Fruit fly (Drosophila melanogaster): ENCODE measurements around the gene Keap1.

The Keap1 gene

DNA sequence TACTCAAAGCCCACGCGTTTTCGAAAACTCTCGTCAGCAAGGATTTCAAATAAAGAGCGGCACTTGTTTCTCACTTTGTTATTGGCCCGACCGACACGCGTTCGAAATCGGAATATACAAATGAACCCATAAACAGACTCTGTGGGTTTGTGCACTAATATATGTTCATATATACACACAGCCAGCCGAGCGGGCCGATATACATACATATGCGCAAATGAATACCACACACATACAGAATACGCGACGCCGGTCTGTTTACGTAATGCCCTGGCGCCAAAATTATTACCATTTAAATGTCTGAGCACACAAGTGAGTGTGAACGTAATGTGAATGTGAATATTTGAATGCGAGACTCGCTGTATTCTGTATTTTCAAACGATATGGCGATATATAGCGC lies 12.0 kb downstream of the Keap1 start:
- TF ChIP-seq Pif1A (GFP tag; optimal IDR thresholded peaks at IDR 0.05) (no peak), gl (tag; optimal IDR thresholded peaks at IDR 0.05) (no peak), D1 (tag; optimal IDR thresholded peaks at IDR 0.05) (no peak), CG9948 (tag; optimal IDR thresholded peaks at IDR 0.05) (no peak), rn (GFP tag; IDR thresholded peaks at IDR 0.05) (no peak), EcR (GFP tag; optimal IDR thresholded peaks at IDR 0.05) (no peak), CG13204 (GFP tag; optimal IDR thresholded peaks at IDR 0.05) (no peak), CG10348 (GFP tag; IDR thresholded peaks at IDR 0.05) (no peak), CG34367 (tag; optimal IDR thresholded peaks at IDR 0.05) (no peak)

DNA sequence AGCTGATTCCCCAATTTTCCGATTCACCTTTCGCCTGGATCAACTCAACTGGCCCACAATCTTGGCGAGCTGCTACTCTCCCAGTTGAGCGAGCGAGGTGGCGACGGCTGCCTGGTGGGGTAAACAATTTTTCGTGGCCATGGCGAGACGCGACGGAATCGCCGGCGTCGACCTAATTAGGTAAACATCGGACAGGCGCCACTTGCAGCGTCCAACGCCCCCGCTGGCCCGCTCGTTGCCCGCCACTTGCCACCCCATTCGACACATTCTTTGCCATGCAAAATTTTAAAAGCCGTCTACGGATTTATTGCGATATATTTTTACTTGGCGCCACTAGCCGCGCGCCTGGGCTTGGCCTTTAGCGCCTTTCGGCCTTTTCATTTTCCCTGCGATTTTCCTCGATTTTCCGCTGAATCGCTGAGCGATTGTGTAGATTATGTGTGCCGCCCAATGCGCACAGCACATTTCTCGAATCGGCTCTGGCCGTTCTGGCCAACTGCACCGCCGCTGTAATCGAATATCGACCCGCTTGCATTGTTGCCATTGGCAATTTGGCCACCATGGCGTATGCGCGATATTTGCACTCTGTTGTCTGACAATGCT lies 12.8 kb downstream of the Keap1 start:
- no peak for TF ChIP-seq CG8159 (tag; optimal IDR thresholded peaks at IDR 0.05)
- TF ChIP-seq Snoo (tag; optimal IDR thresholded peaks at IDR 0.05) = no peak
- no peak for TF ChIP-seq Ets98B (GFP tag; IDR thresholded peaks at IDR 0.05)
- no peak for TF ChIP-seq D1 (tag; optimal IDR thresholded peaks at IDR 0.05)
- TF ChIP-seq CG32121 (GFP tag; IDR thresholded peaks at IDR 0.05) = peak; percentile 28; the same call in 1 of the 2 replicates
- TF ChIP-seq CG4496 (GFP tag; IDR thresholded peaks at IDR 0.05) = 0 out of 3 replicates have a peak, but pooled peaks have one; percentile 16
- TF ChIP-seq EcR (GFP tag; optimal IDR thresholded peaks at IDR 0.05) = peak; percentile 43

DNA sequence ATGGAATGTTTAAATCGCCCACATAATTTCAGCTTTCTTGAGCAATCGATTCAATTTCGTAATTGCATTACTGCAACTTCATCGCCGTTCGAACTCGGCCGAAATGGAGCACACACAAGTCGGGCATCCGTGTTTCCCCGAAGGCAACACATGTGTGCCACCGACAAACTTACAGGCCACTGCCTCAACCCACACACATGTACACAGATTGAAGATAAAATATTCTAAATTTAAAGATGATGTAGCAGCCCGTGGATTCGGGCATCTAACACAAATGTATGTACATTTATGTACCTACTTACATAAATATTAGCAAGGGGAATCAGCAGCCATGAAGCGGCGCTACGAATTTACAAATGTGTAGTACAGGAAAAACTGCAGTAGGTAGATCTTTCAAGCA lies 13.7 kb downstream of the Keap1 start:
- no peak for TF ChIP-seq rn (GFP tag; IDR thresholded peaks at IDR 0.05)
- TF ChIP-seq CG32121 (GFP tag; IDR thresholded peaks at IDR 0.05) = no peak

DNA sequence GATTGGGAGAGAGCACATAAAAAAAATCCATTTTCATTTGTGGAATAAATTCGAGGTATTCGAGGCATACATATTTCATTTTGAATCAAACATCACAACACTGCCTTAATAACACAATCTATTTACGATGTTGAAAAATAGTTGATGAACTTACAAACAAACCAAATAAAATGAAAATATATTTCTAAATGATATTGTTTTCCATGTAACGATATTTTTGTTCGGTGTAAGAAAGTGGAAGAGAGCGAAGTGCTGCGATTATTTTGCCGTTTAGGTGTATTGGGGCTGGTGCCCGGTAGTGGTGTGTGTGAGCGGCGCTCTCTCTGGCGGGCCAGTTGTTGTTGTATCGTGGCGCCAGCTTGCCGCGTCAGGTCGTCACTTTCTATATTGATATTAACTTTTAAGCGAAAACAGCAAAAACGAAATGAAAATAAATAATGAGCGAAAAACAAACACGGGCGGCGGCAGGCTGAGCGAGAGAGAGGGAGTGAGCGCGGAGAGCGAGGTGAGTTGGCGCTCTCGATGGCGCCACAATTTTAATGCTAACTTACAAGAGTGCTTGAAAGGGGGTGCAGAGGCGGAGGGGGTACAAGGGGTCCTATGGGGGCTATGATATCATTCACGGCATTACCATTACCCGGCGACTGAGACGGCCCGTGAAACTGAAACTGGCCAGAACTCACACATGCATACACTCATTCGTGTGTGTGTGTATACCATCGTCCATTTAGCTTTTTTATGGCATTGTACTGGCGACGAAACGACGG lies 14.5 kb downstream of the Keap1 start:
- TF ChIP-seq CG12605 (GFP tag; IDR thresholded peaks at IDR 0.05) (peak; percentile 78), CG34367 (tag; optimal IDR thresholded peaks at IDR 0.05) (peak; percentile 86), CG14655 (GFP tag; optimal IDR thresholded peaks at IDR 0.05) (peak; percentile 92), CG32121 (GFP tag; IDR thresholded peaks at IDR 0.05) (peak; percentile 88; the same call in 1 of the 2 replicates), EcR (GFP tag; optimal IDR thresholded peaks at IDR 0.05) (peak; percentile 81), CG9948 (tag; optimal IDR thresholded peaks at IDR 0.05) (peak; percentile 94), CG8159 (tag; optimal IDR thresholded peaks at IDR 0.05) (peak; percentile 92), gl (tag; optimal IDR thresholded peaks at IDR 0.05) (peak; percentile 74), CG8301 (tag; optimal IDR thresholded peaks at IDR 0.05) (peak; percentile 95), Pif1A (GFP tag; optimal IDR thresholded peaks at IDR 0.05) (peak; percentile 94), CG4496 (GFP tag; IDR thresholded peaks at IDR 0.05) (peak; percentile 87), rn (GFP tag; IDR thresholded peaks at IDR 0.05) (peak; percentile 51), Snoo (tag; optimal IDR thresholded peaks at IDR 0.05) (peak; percentile 94), Pif1B (GFP tag; optimal IDR thresholded peaks at IDR 0.05) (peak; percentile 95), CG10348 (GFP tag; IDR thresholded peaks at IDR 0.05) (peak; percentile 35; the same call in 1 of the 2 replicates), CG13204 (GFP tag; optimal IDR thresholded peaks at IDR 0.05) (peak; percentile 92), Ets98B (GFP tag; IDR thresholded peaks at IDR 0.05) (peak; percentile 89), CG17806 (tag; optimal IDR thresholded peaks at IDR 0.05) (peak; percentile 92), fd96Ca (GFP tag; IDR thresholded peaks at IDR 0.05) (peak; percentile 71), CG15710 (tag; optimal IDR thresholded peaks at IDR 0.05) (peak; percentile 85), D1 (tag; optimal IDR thresholded peaks at IDR 0.05) (peak; percentile 85)

dm6 chr3R:17063763-17064162 lies 16.0 kb downstream of the Keap1 start:
- TF ChIP-seq CG4496 (GFP tag; IDR thresholded peaks at IDR 0.05) = 0 out of 3 replicates have a peak, but pooled peaks have one; percentile 17
- no peak for TF ChIP-seq gl (tag; optimal IDR thresholded peaks at IDR 0.05)

DNA sequence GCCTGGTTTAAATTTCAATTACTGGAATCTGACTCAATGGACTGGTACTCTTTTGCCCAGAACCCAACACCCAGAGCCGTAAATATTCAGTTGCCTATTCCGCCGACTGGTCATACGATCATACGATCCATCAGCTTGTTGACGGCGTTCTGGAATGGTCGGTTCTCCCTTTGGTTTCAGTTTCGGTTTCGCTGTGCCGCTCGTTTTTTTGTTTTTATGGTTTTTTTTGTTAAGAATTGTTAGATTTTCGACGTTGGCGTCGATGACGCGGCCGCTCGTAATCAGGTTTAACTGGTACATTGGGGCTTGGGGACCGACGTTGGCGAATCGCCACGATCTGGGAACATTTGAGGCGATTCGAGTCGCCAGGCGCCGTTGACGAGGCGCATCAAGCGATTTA lies 17.0 kb downstream of the Keap1 start:
- TF ChIP-seq CG15710 (tag; optimal IDR thresholded peaks at IDR 0.05) (no peak), CG17806 (tag; optimal IDR thresholded peaks at IDR 0.05) (no peak), CG4496 (GFP tag; IDR thresholded peaks at IDR 0.05) (0 out of 3 replicates have a peak, but pooled peaks have one; percentile 47), CG13204 (GFP tag; optimal IDR thresholded peaks at IDR 0.05) (no peak)

DNA sequence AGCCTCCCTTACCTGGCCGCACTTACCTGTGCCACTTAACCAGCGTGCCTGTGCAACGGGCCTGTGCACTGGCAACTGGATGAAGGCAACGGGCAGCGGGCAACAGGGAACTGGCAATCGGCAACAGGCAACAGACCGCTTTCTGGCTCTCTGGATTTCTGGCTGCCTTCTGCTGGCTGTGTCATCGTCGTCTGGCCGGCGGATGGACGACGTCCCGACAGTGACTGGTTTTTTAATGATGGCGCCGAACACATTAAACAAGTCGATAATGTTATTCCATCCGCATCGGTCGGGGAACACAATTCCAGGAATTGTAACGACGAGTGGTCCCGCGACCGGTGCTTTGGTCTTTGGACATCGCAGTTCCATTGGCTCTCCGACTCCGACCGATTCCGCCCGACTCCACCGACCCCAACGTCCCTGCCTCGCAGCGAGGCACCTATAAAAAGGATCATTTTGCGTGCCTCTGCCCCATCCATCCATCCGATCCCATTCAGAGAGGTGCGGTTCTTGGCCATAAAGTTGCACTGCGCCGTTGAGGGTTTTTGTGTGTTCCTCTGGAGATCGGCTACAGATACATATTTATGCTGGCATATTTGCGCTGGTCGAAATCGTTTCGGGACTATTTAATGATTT lies 17.9 kb downstream of the Keap1 start:
- TF ChIP-seq CG10348 (GFP tag; IDR thresholded peaks at IDR 0.05) (no peak), CG32121 (GFP tag; IDR thresholded peaks at IDR 0.05) (no peak), CG34367 (tag; optimal IDR thresholded peaks at IDR 0.05) (no peak), CG8301 (tag; optimal IDR thresholded peaks at IDR 0.05) (no peak), CG4496 (GFP tag; IDR thresholded peaks at IDR 0.05) (no peak), CG14655 (GFP tag; optimal IDR thresholded peaks at IDR 0.05) (no peak), CG8159 (tag; optimal IDR thresholded peaks at IDR 0.05) (no peak), CG13204 (GFP tag; optimal IDR thresholded peaks at IDR 0.05) (peak; percentile 92), CG9948 (tag; optimal IDR thresholded peaks at IDR 0.05) (no peak), Pif1B (GFP tag; optimal IDR thresholded peaks at IDR 0.05) (no peak), gl (tag; optimal IDR thresholded peaks at IDR 0.05) (no peak), Pif1A (GFP tag; optimal IDR thresholded peaks at IDR 0.05) (no peak), D1 (tag; optimal IDR thresholded peaks at IDR 0.05) (no peak), CG15710 (tag; optimal IDR thresholded peaks at IDR 0.05) (no peak), CG12605 (GFP tag; IDR thresholded peaks at IDR 0.05) (no peak), Snoo (tag; optimal IDR thresholded peaks at IDR 0.05) (peak; percentile 51), CG17806 (tag; optimal IDR thresholded peaks at IDR 0.05) (no peak), fd96Ca (GFP tag; IDR thresholded peaks at IDR 0.05) (0 out of 3 replicates have a peak, but pooled peaks have one; percentile 24), EcR (GFP tag; optimal IDR thresholded peaks at IDR 0.05) (peak; percentile 78)
